Fruit fly (Drosophila melanogaster) whole organism, prepupa: ENCODE results near the gene Vav.
A peak's percentile ranks its signal among the peaks of the same experiment; 100 is the strongest.

Source experiments
- CG10631 ChIP-seq: fragments of 200-800 bp; sonication (Bioruptor generic); optimal IDR thresholded peaks from 2 replicates; lab custom pipeline; 2016; ENCODE audit warnings: missing biosample characterization, missing genetic modification characterization
- CG10669 ChIP-seq: fragments of 200-800 bp; sonication (Bioruptor generic); optimal IDR thresholded peaks from 3 replicates; lab custom pipeline; 2018; ENCODE audit warnings: missing biosample characterization, mild to moderate bottlenecking, missing genetic modification characterization, moderate library complexity
- CG11294 ChIP-seq: fragments of 200-800 bp; sonication (Bioruptor generic); IDR thresholded peaks from 2 replicates; pipeline ENCODE4 v1.3.6; 2022; ENCODE audit warnings: missing biosample characterization, missing genetic modification characterization
- CG11762 ChIP-seq: fragments of 200-800 bp; sonication (Bioruptor generic); optimal IDR thresholded peaks from 3 replicates; lab custom pipeline; 2016; ENCODE audit warnings: missing biosample characterization, missing genetic modification characterization; ENCODE audit not compliant: insufficient read depth
- CG15336 ChIP-seq: fragments of 200-800 bp; sonication (Bioruptor generic); IDR thresholded peaks from 2 replicates; pipeline ENCODE4 v1.3.6; 2022; ENCODE audit warnings: missing biosample characterization, missing genetic modification characterization
- CG1621 ChIP-seq: fragments of 200-800 bp; sonication (Bioruptor generic); optimal IDR thresholded peaks from 3 replicates; lab custom pipeline; 2018; ENCODE audit warnings: missing biosample characterization, mild to moderate bottlenecking, missing genetic modification characterization
- CG3032 ChIP-seq: fragments of 200-800 bp; optimal IDR thresholded peaks from 2 replicates; lab custom pipeline; 2019; ENCODE audit warnings: missing biosample characterization, mild to moderate bottlenecking, missing genetic modification characterization, moderate library complexity
- CG31627 ChIP-seq: fragments of 200-800 bp; sonication (Bioruptor generic); optimal IDR thresholded peaks from 3 replicates; lab custom pipeline; 2016; ENCODE audit warnings: missing biosample characterization, missing genetic modification characterization
- CG32006 ChIP-seq: fragments of 200-800 bp; sonication (Bioruptor generic); optimal IDR thresholded peaks from 3 replicates; lab custom pipeline; 2017; ENCODE audit warnings: missing biosample characterization, mild to moderate bottlenecking, missing genetic modification characterization
- CG34406 ChIP-seq: fragments of 200-800 bp; sonication (Bioruptor generic); optimal IDR thresholded peaks from 3 replicates; lab custom pipeline; 2016; ENCODE audit warnings: missing biosample characterization, missing genetic modification characterization
- CG3919 ChIP-seq: fragments of 200-800 bp; sonication (Bioruptor generic); optimal IDR thresholded peaks from 3 replicates; lab custom pipeline; 2016; ENCODE audit warnings: missing biosample characterization, missing genetic modification characterization
- CG4318 ChIP-seq: fragments of 200-800 bp; sonication (Bioruptor generic); optimal IDR thresholded peaks from 3 replicates; lab custom pipeline; 2017; ENCODE audit warnings: missing biosample characterization, mild to moderate bottlenecking, missing genetic modification characterization
- CG6276 ChIP-seq: fragments of 200-800 bp; sonication (Bioruptor generic); optimal IDR thresholded peaks from 2 replicates; lab custom pipeline; 2017; ENCODE audit warnings: missing biosample characterization, mild to moderate bottlenecking, missing genetic modification characterization
- CG6792 ChIP-seq: fragments of 200-800 bp; sonication (Bioruptor generic); optimal IDR thresholded peaks from 3 replicates; lab custom pipeline; 2016; ENCODE audit warnings: missing biosample characterization, missing genetic modification characterization
- CG6808 ChIP-seq: fragments of 200-800 bp; sonication (Bioruptor generic); optimal IDR thresholded peaks from 3 replicates; lab custom pipeline; 2017; ENCODE audit warnings: missing biosample characterization, missing genetic modification characterization, mild to moderate bottlenecking, moderate library complexity, missing genetic modification reagents
- CG6854 ChIP-seq: fragments of 200-800 bp; sonication (Bioruptor generic); optimal IDR thresholded peaks from 2 replicates; lab custom pipeline; 2017; ENCODE audit warnings: missing biosample characterization, mild to moderate bottlenecking, missing genetic modification characterization
- CG7368 ChIP-seq: fragments of 200-800 bp; sonication (Bioruptor generic); optimal IDR thresholded peaks from 3 replicates; lab custom pipeline; 2016; ENCODE audit warnings: missing biosample characterization, missing genetic modification characterization
- CG8119 ChIP-seq: fragments of 200-800 bp; sonication (Bioruptor generic); IDR thresholded peaks from 3 replicates; pipeline ENCODE4 v1.3.6; 2022; ENCODE audit warnings: missing biosample characterization, missing genetic modification characterization
- CG8319 ChIP-seq: fragments of 200-800 bp; sonication (Bioruptor generic); optimal IDR thresholded peaks from 3 replicates; lab custom pipeline; 2016; ENCODE audit warnings: missing biosample characterization, missing genetic modification characterization
- Eip75B ChIP-seq: fragments of 200-800 bp; sonication (Bioruptor generic); optimal IDR thresholded peaks from 3 replicates; lab custom pipeline; 2016; ENCODE audit warnings: missing biosample characterization, missing genetic modification characterization
- Eip78C ChIP-seq: fragments of 200-800 bp; sonication (Bioruptor generic); peaks from one replicate; lab custom pipeline; 2016; ENCODE audit warnings: missing biosample characterization, missing genetic modification characterization
- Ets21C ChIP-seq: fragments of 200-800 bp; sonication (Bioruptor generic); optimal IDR thresholded peaks from 3 replicates; lab custom pipeline; 2016; ENCODE audit warnings: missing biosample characterization, missing genetic modification characterization
- Gug ChIP-seq: fragments of 200-800 bp; sonication (Bioruptor generic); IDR thresholded peaks from 2 replicates; pipeline ENCODE4 v1.3.6; 2022; ENCODE audit warnings: missing biosample characterization, missing genetic modification characterization
- Hr38 ChIP-seq: sonication (Bioruptor generic); optimal IDR thresholded peaks from 2 replicates; lab custom pipeline; 2016; ENCODE audit warnings: missing biosample characterization, missing genetic modification characterization
- Lpt ChIP-seq: fragments of 200-800 bp; sonication (Bioruptor generic); optimal IDR thresholded peaks from 3 replicates; lab custom pipeline; 2016; ENCODE audit warnings: missing biosample characterization, missing genetic modification characterization
- OdsH ChIP-seq: fragments of 200-800 bp; sonication (Bioruptor generic); optimal IDR thresholded peaks from 3 replicates; lab custom pipeline; 2016; ENCODE audit warnings: missing biosample characterization, missing genetic modification characterization
- Smox ChIP-seq: fragments of 200-800 bp; sonication (Bioruptor generic); optimal IDR thresholded peaks from 3 replicates; lab custom pipeline; 2016; ENCODE audit warnings: missing biosample characterization, missing genetic modification characterization
- Sox102F ChIP-seq: fragments of 200-800 bp; sonication (Bioruptor generic); optimal IDR thresholded peaks from 2 replicates; lab custom pipeline; 2016; ENCODE audit warnings: missing biosample characterization, mild to moderate bottlenecking, missing genetic modification characterization
- Sox14 ChIP-seq: fragments of 200-800 bp; sonication (Bioruptor generic); optimal IDR thresholded peaks from 3 replicates; lab custom pipeline; 2016; ENCODE audit warnings: missing biosample characterization, missing genetic modification characterization
- Sox15 ChIP-seq: fragments of 200-800 bp; sonication (Bioruptor generic); optimal IDR thresholded peaks from 3 replicates; lab custom pipeline; 2016; ENCODE audit warnings: missing biosample characterization, missing genetic modification characterization
- achi ChIP-seq: fragments of 200-800 bp; sonication (Bioruptor generic); optimal IDR thresholded peaks from 3 replicates; lab custom pipeline; 2016; ENCODE audit warnings: missing biosample characterization, missing genetic modification characterization
- acj6 ChIP-seq: fragments of 200-800 bp; sonication (Bioruptor generic); optimal IDR thresholded peaks from 3 replicates; lab custom pipeline; 2016; ENCODE audit warnings: missing biosample characterization, missing genetic modification characterization
- dac ChIP-seq: fragments of 200-800 bp; sonication (Bioruptor generic); optimal IDR thresholded peaks from 2 replicates; lab custom pipeline; 2017; ENCODE audit warnings: missing biosample characterization, mild to moderate bottlenecking, missing genetic modification characterization
- dsx ChIP-seq: fragments of 200-800 bp; optimal IDR thresholded peaks from 3 replicates; lab custom pipeline; 2019; ENCODE audit warnings: missing biosample characterization, mild to moderate bottlenecking, missing genetic modification characterization, moderate library complexity; ENCODE audit not compliant: poor library complexity, severe bottlenecking
- esn ChIP-seq: fragments of 200-800 bp; sonication (Bioruptor generic); optimal IDR thresholded peaks from 2 replicates; lab custom pipeline; 2016; ENCODE audit warnings: missing biosample characterization, mild to moderate bottlenecking, missing genetic modification characterization, moderate library complexity
- fkh ChIP-seq: fragments of 200-800 bp; sonication (Bioruptor generic); optimal IDR thresholded peaks from 3 replicates; lab custom pipeline; 2017; ENCODE audit warnings: missing biosample characterization, mild to moderate bottlenecking, missing genetic modification characterization, moderate library complexity
- net ChIP-seq: fragments of 200-800 bp; sonication (Bioruptor generic); optimal IDR thresholded peaks from 3 replicates; lab custom pipeline; 2016; ENCODE audit warnings: missing biosample characterization, missing genetic modification characterization
- pdm3 ChIP-seq: fragments of 200-800 bp; sonication (Bioruptor generic); optimal IDR thresholded peaks from 3 replicates; lab custom pipeline; 2016; ENCODE audit warnings: missing biosample characterization, missing genetic modification characterization
- salr ChIP-seq, 2 experiments: fragments of 200-800 bp; sonication (Bioruptor generic); optimal IDR thresholded peaks; 3 replicates each; lab custom pipeline; 2016 to 2018; ENCODE audit warnings: missing biosample characterization in 2 of 2, missing genetic modification characterization in 2 of 2, mild to moderate bottlenecking in 1 of 2
- spab ChIP-seq: fragments of 200-800 bp; sonication (Bioruptor generic); optimal IDR thresholded peaks from 2 replicates; lab custom pipeline; 2017; ENCODE audit warnings: missing biosample characterization, mild to moderate bottlenecking, missing genetic modification characterization, missing genetic modification reagents
- ss ChIP-seq, 2 experiments: fragments of 200-800 bp; sonication (Bioruptor generic); optimal IDR thresholded peaks; 2 replicates in 1 of 2; 3 replicates in 1 of 2; lab custom pipeline; 2017 to 2018; ENCODE audit warnings: mild to moderate bottlenecking in 2 of 2, missing biosample characterization in 2 of 2, missing genetic modification characterization in 2 of 2, moderate library complexity in 1 of 2
- svp ChIP-seq: fragments of 200-800 bp; sonication (Bioruptor generic); peaks from one replicate; lab custom pipeline; 2016; ENCODE audit warnings: missing biosample characterization, missing genetic modification characterization
- vri ChIP-seq: fragments of 200-800 bp; sonication (Bioruptor generic); optimal IDR thresholded peaks from 3 replicates; lab custom pipeline; 2016; ENCODE audit warnings: missing biosample characterization, mild to moderate bottlenecking, missing genetic modification characterization

The Vav gene

dm6 chrX:19315421-19316260 lies 54.0 kb downstream of the Vav start:
- TF ChIP-seq CG8119 (GFP tag; lab: Robert Waterston, UW) (peak; percentile 27; the same call in 1 of the 3 replicates), CG11762 (GFP tag; lab: Kevin White, UChicago) (no peak), dsx (GFP tag; lab: Kevin White, UChicago) (peak; percentile 40), Hr38 (GFP tag; lab: Kevin White, UChicago) (no peak), Sox102F (GFP tag; lab: Kevin White, UChicago) (peak; percentile 1), CG1621 (no peak), svp (peak; percentile 79), esn (GFP tag; lab: Kevin White, UChicago) (no peak), CG34406 (GFP tag; lab: Kevin White, UChicago) (no peak), CG7368 (GFP tag; lab: Kevin White, UChicago) (no peak), Eip78C (GFP tag; lab: Kevin White, UChicago) (peak; percentile 71)

dm6 chrX:19316583-19316982 lies 55.0 kb downstream of the Vav start:
- peak; percentile 58 for TF ChIP-seq vri (GFP tag; lab: Kevin White, UChicago)
- no peak for TF ChIP-seq CG4318 (GFP tag; lab: Kevin White, UChicago)

- TF ChIP-seq svp (peak; percentile 60), CG3919 (peak; percentile 28), OdsH (GFP tag; lab: Kevin White, UChicago) (peak; percentile 40), pdm3 (GFP tag; lab: Kevin White, UChicago) (no peak), achi (GFP tag; lab: Kevin White, UChicago) (peak; percentile 61), CG11762 (GFP tag; lab: Kevin White, UChicago) (no peak), CG6854 (GFP tag; lab: Kevin White, UChicago) (no peak), CG8319 (GFP tag; lab: Kevin White, UChicago) (peak; percentile 3), fkh (peak; percentile 43), CG6792 (peak; percentile 29), CG10669 (GFP tag; lab: Kevin White, UChicago) (peak; percentile 22), CG10631 (peak; percentile 64), CG6808 (GFP tag; lab: Kevin White, UChicago) (no peak), Lpt (GFP tag; lab: Kevin White, UChicago) (no peak), CG32006 (peak; percentile 72), Smox (GFP tag; lab: Kevin White, UChicago) (no peak), CG3032 (tag; lab: Kevin White, UChicago) (peak; percentile 52), esn (GFP tag; lab: Kevin White, UChicago) (peak; percentile 7), CG11294 (GFP tag; lab: Robert Waterston, UW) (no peak), CG34406 (GFP tag; lab: Kevin White, UChicago) (peak; percentile 60), CG6276 (GFP tag; lab: Kevin White, UChicago) (peak; percentile 47), Eip75B (GFP tag; lab: Kevin White, UChicago) (no peak), net (GFP tag; lab: Kevin White, UChicago) (peak; percentile 3), Ets21C (GFP tag; lab: Kevin White, UChicago) (no peak), dsx (GFP tag; lab: Kevin White, UChicago) (peak; percentile 61), CG31627 (GFP tag; lab: Kevin White, UChicago) (no peak), dac (GFP tag; lab: Kevin White, UChicago) (no peak), CG15336 (GFP tag; lab: Robert Waterston, UW) (peak; percentile 78), ss (GFP tag; optimal IDR thresholded peaks at IDR 0.05; lab: Kevin White, UChicago) (peak; percentile 43 to 59), Gug (peak; percentile 50), CG7368 (GFP tag; lab: Kevin White, UChicago) (peak; percentile 39), vri (GFP tag; lab: Kevin White, UChicago) (no peak), salr (GFP tag; optimal IDR thresholded peaks at IDR 0.05; lab: Kevin White, UChicago) (no peak), Eip78C (GFP tag; lab: Kevin White, UChicago) (peak; percentile 1), spab (peak; percentile 35), Sox14 (GFP tag; lab: Kevin White, UChicago) (no peak), Sox15 (GFP tag; lab: Kevin White, UChicago) (no peak), acj6 (GFP tag; lab: Kevin White, UChicago) (peak; percentile 45)
Observed at dm6 chrX:19317058-19317767, 55.6 kb downstream of the Vav start.
